Worm (Caenorhabditis elegans): ENCODE data around the gene Y22D7AL.6.

Y22D7AL.6 gene

ce11 chrIII:1625660-1626275 lies 21.0 kb downstream of the Y22D7AL.6 start (continued):
- TF ChIP-seq F37D6.2 (tag; optimal IDR thresholded peaks at IDR 0.05) = no peak
- peak; percentile 67; the same call in 1 of the 2 replicates for TF ChIP-seq D1046.2 (GFP tag; IDR thresholded peaks at IDR 0.05)
- no peak for TF ChIP-seq tag-97 (GFP tag; IDR thresholded peaks at IDR 0.05)
- TF ChIP-seq mes-2 (tag; optimal IDR thresholded peaks at IDR 0.05; ENCODE audit: poor library complexity, severe bottlenecking) = no peak
- TF ChIP-seq ama-1 (optimal IDR thresholded peaks at IDR 0.05) = peak; percentile 47
- no peak for TF ChIP-seq zag-1 (tag; optimal IDR thresholded peaks at IDR 0.05)
- no peak for TF ChIP-seq unc-39 (tag; optimal IDR thresholded peaks at IDR 0.05)
- TF ChIP-seq ces-1 (GFP tag; optimal IDR thresholded peaks at IDR 0.05) = no peak
- TF ChIP-seq hmg-1.1 (GFP tag; IDR thresholded peaks at IDR 0.05) = no peak
- no peak for TF ChIP-seq zfp-3 (GFP tag; conservative IDR thresholded peaks at IDR 0.05)
- TF ChIP-seq daf-16 (GFP tag; optimal IDR thresholded peaks at IDR 0.05) = no peak
- no peak for TF ChIP-seq daf-16 (tag; optimal IDR thresholded peaks at IDR 0.05)
- no peak for TF ChIP-seq lin-29 (GFP tag; IDR thresholded peaks at IDR 0.05)
- TF ChIP-seq mxl-3 (GFP tag; optimal IDR thresholded peaks at IDR 0.05) = no peak
- TF ChIP-seq F49E8.2 (tag; optimal IDR thresholded peaks at IDR 0.05; ENCODE audit: borderline replicate concordance) = no peak
- no peak for TF ChIP-seq daf-19 (GFP tag; conservative IDR thresholded peaks at IDR 0.05)
- TF ChIP-seq mdl-1 (tag; optimal IDR thresholded peaks at IDR 0.05) = no peak
- no peak for TF ChIP-seq nhr-237 (tag; optimal IDR thresholded peaks at IDR 0.05)
- no peak for TF ChIP-seq Y75B8A.6 (GFP tag; IDR thresholded peaks at IDR 0.05)
- TF ChIP-seq mxl-2 (GFP tag; conservative IDR thresholded peaks at IDR 0.05) = no peak
- peak; percentile 12 for TF ChIP-seq nhr-102 (tag; optimal IDR thresholded peaks at IDR 0.05)
- TF ChIP-seq ctbp-1 (GFP tag; IDR thresholded peaks at IDR 0.05) = peak; percentile 73
- no peak for TF ChIP-seq zip-11 (GFP tag; IDR thresholded peaks at IDR 0.05)
- TF ChIP-seq daf-12 (tag; optimal IDR thresholded peaks at IDR 0.05) = no peak
- no peak for TF ChIP-seq ceh-82 (tag; optimal IDR thresholded peaks at IDR 0.05)
- no peak for TF ChIP-seq jun-1 (tag; optimal IDR thresholded peaks at IDR 0.05)
- TF ChIP-seq sdz-12 (GFP tag; optimal IDR thresholded peaks at IDR 0.05) = no peak
- no peak for TF ChIP-seq daf-8 (GFP tag; IDR thresholded peaks at IDR 0.05)
- TF ChIP-seq egl-43 (GFP tag; IDR thresholded peaks at IDR 0.05) = peak; percentile 83
- TF ChIP-seq madf-5 (GFP tag; IDR thresholded peaks at IDR 0.05) = peak in 1 of 2 experiments; percentile 63; a peak in 1 of 4 replicates
- TF ChIP-seq pha-4 (GFP tag; IDR thresholded peaks at IDR 0.05) = peak; percentile 73
- TF ChIP-seq pha-4 (tag; optimal IDR thresholded peaks at IDR 0.05) = no peak
- TF ChIP-seq snpc-4 (tag; optimal IDR thresholded peaks at IDR 0.05) = no peak
- TF ChIP-seq ztf-11 (tag; optimal IDR thresholded peaks at IDR 0.05) = no peak
- TF ChIP-seq F10B5.3 (tag; optimal IDR thresholded peaks at IDR 0.05) = no peak
- no peak for TF ChIP-seq nhr-48 (tag; optimal IDR thresholded peaks at IDR 0.05)
- peak; percentile 63 for TF ChIP-seq Y48G9A.11 (GFP tag; IDR thresholded peaks at IDR 0.05)
- no peak for TF ChIP-seq gei-8 (GFP tag; optimal IDR thresholded peaks at IDR 0.05)
- TF ChIP-seq F26F4.8 (GFP tag; conservative IDR thresholded peaks at IDR 0.05) = no peak
- TF ChIP-seq nhr-6 (tag; optimal IDR thresholded peaks at IDR 0.05) = no peak
- TF ChIP-seq lin-39 (tag; optimal IDR thresholded peaks at IDR 0.05) = no peak
- TF ChIP-seq nhr-11 (tag; optimal IDR thresholded peaks at IDR 0.05) = no peak
- no peak for TF ChIP-seq duxl-1 (tag; optimal IDR thresholded peaks at IDR 0.05; ENCODE audit: poor library complexity)
- TF ChIP-seq dmd-8 (GFP tag; IDR thresholded peaks at IDR 0.05) = 0 out of 2 replicates have a peak, but pooled peaks have one; percentile 15
- no peak for TF ChIP-seq rbr-2 (tag; optimal IDR thresholded peaks at IDR 0.05)
- no peak for TF ChIP-seq dve-1 (tag; optimal IDR thresholded peaks at IDR 0.05; ENCODE audit: insufficient read depth)
- no peak for TF ChIP-seq skn-1 (tag; optimal IDR thresholded peaks at IDR 0.05)
- 0 out of 2 replicates have a peak, but pooled peaks have one; percentile 47 for TF ChIP-seq mdt-29 (GFP tag; IDR thresholded peaks at IDR 0.05)
- TF ChIP-seq dmd-9 (GFP tag; IDR thresholded peaks at IDR 0.05) = 0 out of 2 replicates have a peak, but pooled peaks have one; percentile 47
- TF ChIP-seq lin-15B (tag; optimal IDR thresholded peaks at IDR 0.05) = no peak
- peak; percentile 51 for TF ChIP-seq unc-130 (GFP tag; optimal IDR thresholded peaks at IDR 0.05)
- no peak for TF ChIP-seq nhr-42 (GFP tag; IDR thresholded peaks at IDR 0.05)
